Worm (Caenorhabditis elegans) whole organism, young adult: Measurements from ENCODE around the gene F58F9.4.
A peak's percentile ranks its signal among the peaks of the same experiment; 100 is the strongest.

Experiments
- B0336.3 ChIP-seq: fragments of 200-800 bp; sonication (Bioruptor generic); IDR thresholded peaks from 2 replicates; pipeline ENCODE4 v1.3.6; 2022; ENCODE audit warnings: missing genetic modification characterization, missing compliant biosample characterization
- K11D2.4 ChIP-seq: fragments of 200-800 bp; sonication (Bioruptor generic); IDR thresholded peaks from 2 replicates; pipeline ENCODE4 v1.3.6; 2022; ENCODE audit warnings: missing genetic modification reagents, missing genetic modification characterization, missing compliant biosample characterization
- Y95B8A.8 ChIP-seq: fragments of 200-800 bp; sonication (Bioruptor generic); IDR thresholded peaks from 2 replicates; pipeline ENCODE4 v1.3.6; 2022; ENCODE audit warnings: missing genetic modification reagents, missing genetic modification characterization, missing compliant biosample characterization
- attf-6 ChIP-seq: fragments of 200-800 bp; sonication (Bioruptor generic); IDR thresholded peaks from 2 replicates; pipeline ENCODE4 v1.3.6; 2022; ENCODE audit warnings: missing genetic modification reagents, missing genetic modification characterization, missing compliant biosample characterization
- ccch-3 ChIP-seq: fragments of 200-800 bp; sonication (Bioruptor generic); optimal IDR thresholded peaks from 2 replicates; lab custom pipeline; 2018; ENCODE audit warnings: mild to moderate bottlenecking, missing genetic modification characterization, missing compliant biosample characterization
- ceh-91 ChIP-seq: fragments of 200-800 bp; sonication (Bioruptor generic); IDR thresholded peaks from 2 replicates; pipeline ENCODE4 v1.3.6; 2022; ENCODE audit warnings: missing genetic modification reagents, missing genetic modification characterization, missing compliant biosample characterization
- gei-17 ChIP-seq: fragments of 200-800 bp; sonication (Bioruptor generic); optimal IDR thresholded peaks from 2 replicates; lab custom pipeline; 2018; ENCODE audit warnings: mild to moderate bottlenecking, missing genetic modification characterization, missing compliant biosample characterization
- him-1 ChIP-seq: sonication (generic microtip); optimal IDR thresholded peaks from 2 replicates; lab custom pipeline; 2016; ENCODE audit warnings: missing genotype, missing genetic modification reagents, missing genetic modification characterization, missing compliant biosample characterization
- hlh-26 ChIP-seq: fragments of 200-800 bp; sonication (Bioruptor generic); conservative IDR thresholded peaks from 2 replicates; pipeline ENCODE4 v1.3.6; 2022; ENCODE audit warnings: missing genetic modification reagents, missing genetic modification characterization, missing compliant biosample characterization
- hmg-20 ChIP-seq: fragments of 200-800 bp; sonication (Bioruptor generic); IDR thresholded peaks from 2 replicates; pipeline ENCODE4 v1.3.6; 2022; ENCODE audit warnings: missing genetic modification reagents, missing genetic modification characterization, missing compliant biosample characterization
- hrde-1 ChIP-seq: sonication (generic microtip); optimal IDR thresholded peaks from 2 replicates; lab custom pipeline; 2016; ENCODE audit warnings: missing genetic modification characterization, mild to moderate bottlenecking, missing compliant biosample characterization, moderate library complexity, missing genotype, missing genetic modification reagents, borderline replicate concordance
- lin-26 ChIP-seq: fragments of 200-800 bp; sonication (Bioruptor generic); IDR thresholded peaks from 2 replicates; pipeline ENCODE4 v1.3.6; 2022; ENCODE audit warnings: missing genetic modification reagents, missing genetic modification characterization, missing compliant biosample characterization
- lin-35 ChIP-seq, 3 experiments: fragments of 150-350 bp in 2 of 3; sonication (generic microtip) in 1 of 3; optimal IDR thresholded peaks; 2 replicates each; lab custom pipeline; 2014 to 2018; ENCODE audit warnings: missing biosample characterization in 3 of 3, missing genetic modification characterization in 3 of 3, missing genetic modification reagents in 3 of 3
- lin-40 ChIP-seq: sonication (generic microtip); optimal IDR thresholded peaks from 2 replicates; lab custom pipeline; 2016; ENCODE audit warnings: missing genetic modification characterization, mild to moderate bottlenecking, missing compliant biosample characterization, missing genotype, missing genetic modification reagents
- madf-10 ChIP-seq: sonication (generic microtip); optimal IDR thresholded peaks from 2 replicates; lab custom pipeline; 2016; ENCODE audit warnings: mild to moderate bottlenecking, missing genetic modification characterization, missing compliant biosample characterization
- mxl-1 ChIP-seq: sonication (generic microtip); optimal IDR thresholded peaks from 2 replicates; lab custom pipeline; 2016; ENCODE audit warnings: missing genetic modification characterization, missing compliant biosample characterization
- nfyb-1 ChIP-seq: fragments of 200-800 bp; sonication (Bioruptor generic); IDR thresholded peaks from 2 replicates; pipeline ENCODE4 v1.3.6; 2022; ENCODE audit warnings: missing genetic modification reagents, missing genetic modification characterization, missing compliant biosample characterization
- nhr-80 ChIP-seq: sonication (generic microtip); optimal IDR thresholded peaks from 2 replicates; lab custom pipeline; 2016; ENCODE audit warnings: missing genetic modification characterization, missing compliant biosample characterization
- pbrm-1 ChIP-seq: fragments of 200-800 bp; sonication (Bioruptor generic); IDR thresholded peaks from 2 replicates; pipeline ENCODE4 v1.3.6; 2022; ENCODE audit warnings: missing genetic modification reagents, missing genetic modification characterization, missing compliant biosample characterization
- pha-4 ChIP-seq: fragments of 150-350 bp; sonication (generic microtip); optimal IDR thresholded peaks from 2 replicates; lab custom pipeline; 2014; ENCODE audit warnings: missing biosample characterization, missing genetic modification reagents, missing genetic modification characterization
- repo-1 ChIP-seq: sonication (generic microtip); optimal IDR thresholded peaks from 2 replicates; lab custom pipeline; 2017; ENCODE audit warnings: mild to moderate bottlenecking, missing genetic modification characterization, missing compliant biosample characterization
- sdz-38 ChIP-seq: sonication (generic microtip); optimal IDR thresholded peaks from 2 replicates; lab custom pipeline; 2016; ENCODE audit warnings: missing genotype, missing genetic modification characterization, missing compliant biosample characterization
- snpc-1.1 ChIP-seq: sonication (generic microtip); optimal IDR thresholded peaks from 2 replicates; lab custom pipeline; 2017; ENCODE audit warnings: missing genetic modification characterization, mild to moderate bottlenecking, missing compliant biosample characterization, antibody characterized with exemption, moderate library complexity, missing genotype, missing genetic modification reagents; ENCODE audit not compliant: insufficient read depth
- snpc-3.4 ChIP-seq: sonication (generic microtip); optimal IDR thresholded peaks from 2 replicates; lab custom pipeline; 2017; ENCODE audit warnings: missing genetic modification characterization, mild to moderate bottlenecking, missing compliant biosample characterization, antibody characterized with exemption, moderate library complexity, missing genotype, missing genetic modification reagents
- tbx-9 ChIP-seq: sonication (generic microtip); optimal IDR thresholded peaks from 2 replicates; lab custom pipeline; 2016; ENCODE audit warnings: borderline replicate concordance, missing genetic modification characterization, inconsistent platforms, missing compliant biosample characterization
- unc-62 ChIP-seq: fragments of 150-350 bp; optimal IDR thresholded peaks from 2 replicates; lab custom pipeline; 2014; ENCODE audit warnings: missing biosample characterization, missing genetic modification reagents, missing genetic modification characterization

The F58F9.4 gene

DNA sequence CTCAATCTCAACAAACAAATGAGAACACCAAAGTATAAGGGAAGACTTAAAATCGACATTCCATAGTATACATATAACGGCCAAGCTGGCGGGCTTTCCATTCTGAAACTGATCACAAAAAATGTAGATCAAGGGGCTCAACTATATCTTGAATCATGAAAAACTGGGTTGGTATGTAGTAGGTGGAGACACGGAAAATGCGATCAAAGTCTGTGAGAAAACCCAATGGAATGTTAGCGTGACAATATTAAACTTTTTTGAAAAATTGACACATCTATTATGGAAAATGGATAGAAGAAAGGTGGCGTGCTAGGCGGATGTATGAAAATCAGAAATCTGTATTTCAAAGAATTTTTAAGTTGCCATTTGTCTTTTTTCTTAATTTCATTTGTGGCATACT is 32.4 kb downstream of the F58F9.4 start, which contains the start of gene srv-28 (continued):
- TF ChIP-seq ceh-91 (GFP tag; lab: Robert Waterston, UW) (no peak), Y95B8A.8 (GFP tag; lab: Robert Waterston, UW) (no peak)

DNA sequence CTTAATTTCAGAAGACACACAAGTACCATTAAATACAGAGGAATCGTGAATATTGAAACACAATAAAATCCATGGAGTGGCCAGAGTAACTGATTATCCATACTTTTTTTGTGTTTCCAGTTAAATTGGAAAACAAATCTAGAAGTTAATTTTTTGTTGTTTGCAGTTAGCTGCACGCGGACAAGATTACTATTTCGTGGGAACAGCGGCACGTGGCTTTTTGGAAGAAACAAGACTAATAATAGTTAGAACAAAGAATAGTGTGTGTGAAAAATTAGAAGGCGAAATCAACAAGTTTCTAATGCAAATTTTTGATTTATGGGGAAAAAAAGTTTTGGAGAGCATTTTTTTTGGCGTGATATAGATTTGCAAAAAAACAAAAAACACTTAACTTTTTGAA is 35.7 kb downstream of the F58F9.4 start, which contains the start of gene srv-29:
srv-29 (minus strand) TSS at position 101 of the 400 bp plus-strand sequence.
- TF ChIP-seq lin-26 (GFP tag; lab: Robert Waterston, UW): no peak
- TF ChIP-seq, all 124 proteins: peak for 0

DNA sequence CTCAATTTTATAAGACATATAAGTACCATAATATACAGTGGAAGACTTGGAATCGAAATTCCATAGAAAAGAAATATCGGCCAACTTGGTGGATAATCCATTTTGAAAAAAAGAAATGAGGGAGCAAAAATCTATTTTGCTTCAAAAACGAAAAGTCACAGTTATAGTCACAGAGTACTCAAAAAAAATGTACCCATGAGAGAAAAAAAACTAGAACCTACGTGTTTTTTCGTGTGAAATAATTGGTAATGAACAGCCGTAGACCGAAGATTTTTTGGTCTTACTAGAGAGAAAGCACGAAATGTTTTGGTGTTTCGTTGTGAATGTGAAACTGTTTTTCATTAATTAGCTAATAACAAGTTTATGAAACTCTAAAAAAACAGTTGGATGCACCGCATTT is 38.5 kb downstream of the F58F9.4 start, which contains the start of gene srv-30:
srv-30 (minus strand) TSS at position 101 of the 400 bp plus-strand sequence.
- TF ChIP-seq madf-10 (tag; lab: Kevin White, UChicago): no peak
- TF ChIP-seq pha-4 (tag; lab: Kevin White, UChicago): no peak
- no peak for TF ChIP-seq lin-40 (tag; lab: Kevin White, UChicago)
- no peak for TF ChIP-seq sdz-38
- TF ChIP-seq tbx-9 (tag; lab: Kevin White, UChicago): no peak
- no peak for TF ChIP-seq B0336.3 (GFP tag; lab: Robert Waterston, UW)
- TF ChIP-seq lin-35 (GFP tag; optimal IDR thresholded peaks at IDR 0.05; lab: Kevin White, UChicago): no peak
- TF ChIP-seq snpc-3.4 (tag; lab: Kevin White, UChicago): no peak
- TF ChIP-seq him-1 (tag; lab: Kevin White, UChicago): no peak
- TF ChIP-seq hlh-26 (GFP tag; lab: Robert Waterston, UW): no peak

DNA sequence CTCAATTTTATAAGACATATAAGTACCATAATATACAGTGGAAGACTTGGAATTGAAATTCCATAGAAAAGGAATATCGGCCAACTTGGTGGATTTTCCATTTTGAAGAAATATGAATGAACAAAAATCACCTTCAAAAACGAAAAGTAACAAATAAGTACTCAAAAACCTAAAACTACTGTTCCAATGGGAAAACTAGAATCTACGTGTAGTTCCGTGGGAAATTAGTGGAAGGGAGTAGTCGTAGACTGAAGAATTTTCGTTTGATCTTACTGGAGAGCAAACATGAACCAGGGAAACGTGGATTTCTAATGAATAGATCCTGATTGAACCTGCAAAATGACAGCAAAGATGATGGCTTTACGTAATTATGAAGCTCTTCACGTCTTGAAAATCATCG is 41.1 kb downstream of the F58F9.4 start, which contains the start of gene srv-31:
srv-31 (minus strand) TSS at position 101 of the 400 bp plus-strand sequence.
- TF ChIP-seq hmg-20 (GFP tag; lab: Robert Waterston, UW) (no peak), K11D2.4 (GFP tag; lab: Robert Waterston, UW) (no peak)

DNA sequence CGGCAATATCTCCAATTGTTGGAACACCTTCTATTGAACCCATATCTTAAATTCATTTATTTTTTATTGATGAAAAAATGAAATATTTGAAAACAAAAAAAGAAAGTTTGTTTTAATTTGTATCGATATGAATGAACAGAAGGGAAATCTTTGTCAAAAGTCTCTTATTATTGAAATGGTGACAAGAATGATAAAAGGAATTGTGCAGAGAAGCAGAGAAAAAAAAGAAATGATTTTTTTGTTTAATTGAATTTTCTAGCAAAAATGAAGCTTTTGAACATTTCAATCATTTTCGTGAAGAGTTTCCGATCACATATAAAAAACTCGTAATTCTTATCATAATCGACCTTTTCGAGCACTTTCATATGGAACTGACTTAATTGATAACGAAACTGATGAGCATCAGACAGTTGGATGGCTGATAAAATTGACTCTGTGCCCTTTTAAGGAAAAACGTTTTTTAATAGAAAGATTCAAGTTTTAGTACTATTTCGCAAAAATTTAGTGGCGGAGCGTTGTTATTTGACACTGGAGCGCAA is 44.9 kb downstream of the F58F9.4 start, which contains the start of the genes aat-4 and T13A10.1:
aat-4 (minus strand) TSS at position 51 of the 539 bp plus-strand sequence.
T13A10.1 (plus strand) TSS at position 411 of the 539 bp plus-strand sequence.
- TF ChIP-seq snpc-1.1 (tag; lab: Kevin White, UChicago) (no peak), nhr-80 (tag; lab: Kevin White, UChicago) (peak; percentile 89), lin-26 (GFP tag; lab: Robert Waterston, UW) (no peak)

DNA sequence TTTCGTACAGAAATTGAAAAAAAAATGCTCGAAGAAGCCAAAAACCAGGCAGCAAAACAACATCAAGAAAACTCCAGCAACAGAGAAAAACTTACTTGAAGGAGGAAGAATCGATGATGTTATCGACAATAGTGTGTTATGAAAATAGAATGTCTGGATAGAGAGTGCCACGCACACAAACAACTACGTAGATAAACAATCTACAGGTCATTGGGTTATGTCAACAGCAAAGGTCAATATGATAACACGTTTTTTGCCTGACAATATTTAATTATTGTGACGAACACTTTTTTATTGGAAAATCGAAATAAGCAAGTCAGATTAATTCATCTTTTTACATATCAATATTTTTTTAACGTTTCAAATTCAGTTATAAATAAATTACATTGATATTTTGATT is 48.6 kb downstream of the F58F9.4 start, which contains the start of gene sams-5:
sams-5 (minus strand) TSS at position 131 of the 400 bp plus-strand sequence.
- TF ChIP-seq ccch-3 (GFP tag; lab: Kevin White, UChicago) (no peak), repo-1 (tag; lab: Kevin White, UChicago) (no peak), nfyb-1 (GFP tag; lab: Robert Waterston, UW) (no peak), mxl-1 (tag; lab: Kevin White, UChicago) (no peak), hrde-1 (no peak)
- TF ChIP-seq, all 124 proteins: peak for 0

DNA sequence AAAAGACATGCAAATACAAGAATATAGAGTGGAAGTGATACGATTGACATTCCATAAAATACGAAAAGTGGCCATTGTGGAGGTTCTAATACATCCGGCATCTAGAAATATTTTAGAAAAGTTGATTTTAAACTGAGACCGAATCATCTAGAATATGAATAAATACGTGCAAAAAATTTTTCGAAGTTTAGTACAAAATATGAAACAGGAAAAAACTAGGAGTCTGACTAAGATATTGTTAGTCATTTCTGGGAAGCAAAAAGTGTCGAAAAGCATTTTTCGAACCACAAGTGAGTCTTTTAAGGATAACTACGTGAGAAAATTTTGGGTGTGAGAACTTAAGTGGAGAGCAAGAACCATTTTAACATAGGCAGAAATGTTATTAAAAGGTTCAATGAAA is 51.3 kb downstream of the F58F9.4 start, which contains the start of gene srv-32:
srv-32 (minus strand) TSS at position 101 of the 400 bp plus-strand sequence.
- TF ChIP-seq unc-62 (GFP tag; lab: Kevin White, UChicago): no peak
- no peak for TF ChIP-seq pbrm-1 (GFP tag; lab: Robert Waterston, UW)
- no peak for TF ChIP-seq gei-17 (GFP tag; lab: Kevin White, UChicago)
- no peak for TF ChIP-seq attf-6 (GFP tag; lab: Robert Waterston, UW)
